Fruit fly (Drosophila melanogaster) whole organism, pupa: ENCODE measurements around the gene CG11693.

Source experiments
- CG10348 ChIP-seq: fragments of 200-800 bp; sonication (Bioruptor generic); IDR thresholded peaks from 2 replicates; pipeline ENCODE4 v1.3.6; 2022; ENCODE audit warnings: missing biosample characterization, missing genetic modification characterization
- CG12605 ChIP-seq: fragments of 200-800 bp; sonication (Bioruptor generic); IDR thresholded peaks from 2 replicates; pipeline ENCODE4 v1.3.6; 2022; ENCODE audit warnings: missing biosample characterization, missing genetic modification characterization
- CG9948 ChIP-seq: fragments of 200-800 bp; sonication (Bioruptor generic); optimal IDR thresholded peaks from 2 replicates; lab custom pipeline; 2018; ENCODE audit warnings: missing biosample characterization, mild to moderate bottlenecking, missing genetic modification characterization, moderate library complexity
- EcR ChIP-seq: fragments of 200-800 bp; sonication (Bioruptor generic); optimal IDR thresholded peaks from 3 replicates; lab custom pipeline; 2019; ENCODE audit warnings: missing biosample characterization, missing genetic modification characterization, mild to moderate bottlenecking, moderate library complexity, missing genetic modification reagents
- Snoo ChIP-seq: fragments of 200-800 bp; sonication (Bioruptor generic); optimal IDR thresholded peaks from 3 replicates; lab custom pipeline; 2017; ENCODE audit warnings: missing biosample characterization, mild to moderate bottlenecking, missing genetic modification characterization, inconsistent platforms
- rn ChIP-seq: fragments of 200-800 bp; sonication (Bioruptor generic); IDR thresholded peaks from 2 replicates; pipeline ENCODE4 v1.3.6; 2022; ENCODE audit warnings: missing biosample characterization, missing genetic modification characterization

DNA sequence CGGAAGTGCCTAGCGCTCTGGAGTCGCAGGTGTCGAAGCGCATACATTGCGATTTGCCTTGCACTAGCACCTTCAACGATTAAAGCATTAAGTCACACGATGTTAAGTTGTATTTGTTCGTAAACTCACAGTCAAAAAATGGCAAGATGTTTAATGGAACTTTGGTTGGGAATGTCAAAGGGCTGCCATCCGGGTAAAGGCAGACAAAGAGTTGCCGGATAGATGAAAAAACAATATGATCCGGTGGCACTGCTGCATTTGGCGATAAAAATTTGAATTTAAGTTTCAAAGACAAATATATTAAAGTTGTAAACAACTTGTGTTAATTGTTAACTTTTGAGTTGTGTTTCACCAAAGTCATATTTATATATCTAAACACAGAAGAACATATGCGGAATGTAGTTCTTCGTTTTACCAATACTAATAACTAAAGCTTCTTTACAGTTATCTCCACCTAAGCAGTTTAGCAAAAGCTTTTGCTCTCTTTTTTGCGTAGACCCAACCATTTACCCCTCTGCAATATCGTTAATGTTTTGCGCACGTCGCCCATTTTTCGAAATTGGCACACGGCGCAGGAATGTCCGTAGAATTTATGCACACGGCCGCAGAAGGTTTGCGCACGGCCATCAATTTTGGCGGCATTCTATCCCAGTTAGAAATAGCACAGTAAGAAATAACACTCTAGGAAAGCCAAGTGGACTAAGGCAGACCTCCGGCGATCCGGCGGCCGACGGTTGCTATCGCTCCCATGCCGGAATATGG is 5.9 kb upstream of the CG11693 start, which contains the start of gene Coq2:
- no peak for TF ChIP-seq rn (GFP tag; lab: Robert Waterston, UW)
- TF ChIP-seq EcR: no peak
- no peak for TF ChIP-seq CG12605 (GFP tag; lab: Robert Waterston, UW)
- TF ChIP-seq CG9948 (tag; lab: Kevin White, UChicago): no peak
- TF ChIP-seq Snoo (tag; lab: Kevin White, UChicago): no peak
- no peak for TF ChIP-seq CG10348
